Fruit fly (Drosophila melanogaster) whole organism, prepupa: ENCODE results near the gene gl.

Source experiments
- CG34406 ChIP-seq: fragments of 200-800 bp; sonication (Bioruptor generic); optimal IDR thresholded peaks from 3 replicates; lab custom pipeline; 2016; ENCODE audit warnings: missing biosample characterization, missing genetic modification characterization
- Hr39 ChIP-seq: fragments of 200-800 bp; sonication (Bioruptor generic); optimal IDR thresholded peaks from 2 replicates; lab custom pipeline; 2016; ENCODE audit warnings: missing biosample characterization, missing genetic modification characterization
- pdm3 ChIP-seq: fragments of 200-800 bp; sonication (Bioruptor generic); optimal IDR thresholded peaks from 3 replicates; lab custom pipeline; 2016; ENCODE audit warnings: missing biosample characterization, missing genetic modification characterization

DNA sequence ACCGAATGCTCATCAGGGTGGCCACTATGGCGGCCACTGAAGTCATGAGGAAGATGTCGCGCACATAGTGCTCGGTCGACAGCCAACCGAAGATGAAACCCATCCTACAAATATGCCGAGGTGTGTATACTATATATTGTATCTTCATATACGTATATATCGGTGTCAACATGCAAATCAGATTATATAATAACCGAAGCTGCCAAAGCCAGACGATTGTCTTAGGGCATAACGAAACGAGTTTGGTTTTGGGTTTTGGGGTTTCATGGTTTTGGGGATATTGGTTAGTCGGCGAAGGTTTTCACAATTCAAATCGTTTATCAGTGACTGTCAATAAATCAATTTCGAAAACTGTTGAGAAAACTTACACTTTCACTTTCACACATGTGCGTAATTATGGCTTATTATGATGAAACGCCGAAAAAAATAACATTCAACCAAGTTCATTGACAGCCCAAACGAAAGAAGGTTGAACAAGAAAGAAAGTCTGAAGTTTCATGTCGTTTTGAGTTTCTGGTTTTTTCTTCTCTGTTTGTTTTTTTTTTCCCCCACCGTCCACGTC, 7.8 kb upstream of the gl start:
- TF ChIP-seq Hr39 (no peak), CG34406 (GFP tag; lab: Kevin White, UChicago) (no peak), pdm3 (GFP tag; lab: Kevin White, UChicago) (no peak)
